Fruit fly (Drosophila melanogaster) whole organism, prepupa: ENCODE results near the gene CG11396.

Experiments used
- CG10631 ChIP-seq: fragments of 200-800 bp; sonication (Bioruptor generic); optimal IDR thresholded peaks from 2 replicates; lab custom pipeline; 2016; ENCODE audit warnings: missing biosample characterization, missing genetic modification characterization
- CG10669 ChIP-seq: fragments of 200-800 bp; sonication (Bioruptor generic); optimal IDR thresholded peaks from 3 replicates; lab custom pipeline; 2018; ENCODE audit warnings: missing biosample characterization, mild to moderate bottlenecking, missing genetic modification characterization, moderate library complexity
- CG11294 ChIP-seq: fragments of 200-800 bp; sonication (Bioruptor generic); IDR thresholded peaks from 2 replicates; pipeline ENCODE4 v1.3.6; 2022; ENCODE audit warnings: missing biosample characterization, missing genetic modification characterization
- CG11762 ChIP-seq: fragments of 200-800 bp; sonication (Bioruptor generic); optimal IDR thresholded peaks from 3 replicates; lab custom pipeline; 2016; ENCODE audit warnings: missing biosample characterization, missing genetic modification characterization; ENCODE audit not compliant: insufficient read depth
- CG11902 ChIP-seq: fragments of 200-800 bp; sonication (Bioruptor generic); optimal IDR thresholded peaks from 3 replicates; lab custom pipeline; 2016; ENCODE audit warnings: missing biosample characterization, missing genetic modification characterization
- CG15336 ChIP-seq: fragments of 200-800 bp; sonication (Bioruptor generic); IDR thresholded peaks from 2 replicates; pipeline ENCODE4 v1.3.6; 2022; ENCODE audit warnings: missing biosample characterization, missing genetic modification characterization
- CG1621 ChIP-seq: fragments of 200-800 bp; sonication (Bioruptor generic); optimal IDR thresholded peaks from 3 replicates; lab custom pipeline; 2018; ENCODE audit warnings: missing biosample characterization, mild to moderate bottlenecking, missing genetic modification characterization
- CG16779 ChIP-seq: fragments of 200-800 bp; sonication (Bioruptor generic); optimal IDR thresholded peaks from 3 replicates; lab custom pipeline; 2017; ENCODE audit warnings: missing biosample characterization, mild to moderate bottlenecking, missing genetic modification characterization
- CG3032 ChIP-seq: fragments of 200-800 bp; optimal IDR thresholded peaks from 2 replicates; lab custom pipeline; 2019; ENCODE audit warnings: missing biosample characterization, mild to moderate bottlenecking, missing genetic modification characterization, moderate library complexity
- CG31627 ChIP-seq: fragments of 200-800 bp; sonication (Bioruptor generic); optimal IDR thresholded peaks from 3 replicates; lab custom pipeline; 2016; ENCODE audit warnings: missing biosample characterization, missing genetic modification characterization
- CG32006 ChIP-seq: fragments of 200-800 bp; sonication (Bioruptor generic); optimal IDR thresholded peaks from 3 replicates; lab custom pipeline; 2017; ENCODE audit warnings: missing biosample characterization, mild to moderate bottlenecking, missing genetic modification characterization
- CG34406 ChIP-seq: fragments of 200-800 bp; sonication (Bioruptor generic); optimal IDR thresholded peaks from 3 replicates; lab custom pipeline; 2016; ENCODE audit warnings: missing biosample characterization, missing genetic modification characterization
- CG3919 ChIP-seq: fragments of 200-800 bp; sonication (Bioruptor generic); optimal IDR thresholded peaks from 3 replicates; lab custom pipeline; 2016; ENCODE audit warnings: missing biosample characterization, missing genetic modification characterization
- CG6163 ChIP-seq: fragments of 200-800 bp; sonication (Bioruptor generic); IDR thresholded peaks from 3 replicates; pipeline ENCODE4 v1.3.6; 2022; ENCODE audit warnings: missing biosample characterization, missing genetic modification characterization
- CG6792 ChIP-seq: fragments of 200-800 bp; sonication (Bioruptor generic); optimal IDR thresholded peaks from 3 replicates; lab custom pipeline; 2016; ENCODE audit warnings: missing biosample characterization, missing genetic modification characterization
- CG8319 ChIP-seq: fragments of 200-800 bp; sonication (Bioruptor generic); optimal IDR thresholded peaks from 3 replicates; lab custom pipeline; 2016; ENCODE audit warnings: missing biosample characterization, missing genetic modification characterization
- CG8632 ChIP-seq: fragments of 200-800 bp; sonication (Bioruptor generic); optimal IDR thresholded peaks from 3 replicates; lab custom pipeline; 2016; ENCODE audit warnings: missing biosample characterization, missing genetic modification characterization
- CG9139 ChIP-seq: fragments of 200-800 bp; sonication (Bioruptor generic); optimal IDR thresholded peaks from 3 replicates; lab custom pipeline; 2017; ENCODE audit warnings: missing biosample characterization, mild to moderate bottlenecking, missing genetic modification characterization
- Eip75B ChIP-seq: fragments of 200-800 bp; sonication (Bioruptor generic); optimal IDR thresholded peaks from 3 replicates; lab custom pipeline; 2016; ENCODE audit warnings: missing biosample characterization, missing genetic modification characterization
- Eip78C ChIP-seq: fragments of 200-800 bp; sonication (Bioruptor generic); peaks from one replicate; lab custom pipeline; 2016; ENCODE audit warnings: missing biosample characterization, missing genetic modification characterization
- Ets96B ChIP-seq: fragments of 200-800 bp; optimal IDR thresholded peaks from 2 replicates; lab custom pipeline; 2019; ENCODE audit warnings: missing biosample characterization, mild to moderate bottlenecking, missing genetic modification characterization, moderate library complexity
- Hr4 ChIP-seq: fragments of 200-800 bp; sonication (Bioruptor generic); optimal IDR thresholded peaks from 3 replicates; lab custom pipeline; 2016; ENCODE audit warnings: missing biosample characterization, missing genetic modification characterization
- Lpt ChIP-seq: fragments of 200-800 bp; sonication (Bioruptor generic); optimal IDR thresholded peaks from 3 replicates; lab custom pipeline; 2016; ENCODE audit warnings: missing biosample characterization, missing genetic modification characterization
- OdsH ChIP-seq: fragments of 200-800 bp; sonication (Bioruptor generic); optimal IDR thresholded peaks from 3 replicates; lab custom pipeline; 2016; ENCODE audit warnings: missing biosample characterization, missing genetic modification characterization
- Smox ChIP-seq: fragments of 200-800 bp; sonication (Bioruptor generic); optimal IDR thresholded peaks from 3 replicates; lab custom pipeline; 2016; ENCODE audit warnings: missing biosample characterization, missing genetic modification characterization
- Sox102F ChIP-seq: fragments of 200-800 bp; sonication (Bioruptor generic); optimal IDR thresholded peaks from 2 replicates; lab custom pipeline; 2016; ENCODE audit warnings: missing biosample characterization, mild to moderate bottlenecking, missing genetic modification characterization
- Sox15 ChIP-seq: fragments of 200-800 bp; sonication (Bioruptor generic); optimal IDR thresholded peaks from 3 replicates; lab custom pipeline; 2016; ENCODE audit warnings: missing biosample characterization, missing genetic modification characterization
- achi ChIP-seq: fragments of 200-800 bp; sonication (Bioruptor generic); optimal IDR thresholded peaks from 3 replicates; lab custom pipeline; 2016; ENCODE audit warnings: missing biosample characterization, missing genetic modification characterization
- acj6 ChIP-seq: fragments of 200-800 bp; sonication (Bioruptor generic); optimal IDR thresholded peaks from 3 replicates; lab custom pipeline; 2016; ENCODE audit warnings: missing biosample characterization, missing genetic modification characterization
- dac ChIP-seq: fragments of 200-800 bp; sonication (Bioruptor generic); optimal IDR thresholded peaks from 2 replicates; lab custom pipeline; 2017; ENCODE audit warnings: missing biosample characterization, mild to moderate bottlenecking, missing genetic modification characterization
- dsx ChIP-seq: fragments of 200-800 bp; optimal IDR thresholded peaks from 3 replicates; lab custom pipeline; 2019; ENCODE audit warnings: missing biosample characterization, mild to moderate bottlenecking, missing genetic modification characterization, moderate library complexity; ENCODE audit not compliant: poor library complexity, severe bottlenecking
- eg ChIP-seq: fragments of 200-800 bp; sonication (Bioruptor generic); IDR thresholded peaks from 3 replicates; pipeline ENCODE4 v1.3.6; 2022; ENCODE audit warnings: missing biosample characterization, missing genetic modification characterization
- esn ChIP-seq: fragments of 200-800 bp; sonication (Bioruptor generic); optimal IDR thresholded peaks from 2 replicates; lab custom pipeline; 2016; ENCODE audit warnings: missing biosample characterization, mild to moderate bottlenecking, missing genetic modification characterization, moderate library complexity
- fd59A ChIP-seq: fragments of 200-800 bp; sonication (Bioruptor generic); optimal IDR thresholded peaks from 2 replicates; lab custom pipeline; 2017; ENCODE audit warnings: missing biosample characterization, mild to moderate bottlenecking, missing genetic modification characterization, missing genetic modification reagents
- fd85E ChIP-seq: fragments of 200-800 bp; sonication (Bioruptor generic); optimal IDR thresholded peaks from 3 replicates; lab custom pipeline; 2016; ENCODE audit warnings: missing biosample characterization, missing genetic modification characterization
- lz ChIP-seq: fragments of 200-800 bp; sonication (Bioruptor generic); optimal IDR thresholded peaks from 3 replicates; lab custom pipeline; 2016; ENCODE audit warnings: missing biosample characterization, missing genetic modification characterization
- net ChIP-seq: fragments of 200-800 bp; sonication (Bioruptor generic); optimal IDR thresholded peaks from 3 replicates; lab custom pipeline; 2016; ENCODE audit warnings: missing biosample characterization, missing genetic modification characterization
- pdm3 ChIP-seq: fragments of 200-800 bp; sonication (Bioruptor generic); optimal IDR thresholded peaks from 3 replicates; lab custom pipeline; 2016; ENCODE audit warnings: missing biosample characterization, missing genetic modification characterization
- spab ChIP-seq: fragments of 200-800 bp; sonication (Bioruptor generic); optimal IDR thresholded peaks from 2 replicates; lab custom pipeline; 2017; ENCODE audit warnings: missing biosample characterization, mild to moderate bottlenecking, missing genetic modification characterization, missing genetic modification reagents
- ss ChIP-seq, 2 experiments: fragments of 200-800 bp; sonication (Bioruptor generic); optimal IDR thresholded peaks; 2 replicates in 1 of 2; 3 replicates in 1 of 2; lab custom pipeline; 2017 to 2018; ENCODE audit warnings: mild to moderate bottlenecking in 2 of 2, missing biosample characterization in 2 of 2, missing genetic modification characterization in 2 of 2, moderate library complexity in 1 of 2

The CG11396 gene

dm6 chr3L:20747299-20747925 lies 40.5 kb downstream of the CG11396 start (continued):
- TF ChIP-seq CG1621 (tag; lab: Kevin White, UChicago) (no peak), achi (GFP tag; lab: Kevin White, UChicago) (no peak), CG31627 (GFP tag; lab: Kevin White, UChicago) (peak; percentile 47), CG6163 (GFP tag; lab: Robert Waterston, UW) (no peak), OdsH (GFP tag; lab: Kevin White, UChicago) (peak; percentile 3), Eip75B (GFP tag; lab: Kevin White, UChicago) (peak; percentile 15), dac (GFP tag; lab: Kevin White, UChicago) (no peak), eg (GFP tag; lab: Robert Waterston, UW) (no peak), CG11294 (GFP tag; lab: Robert Waterston, UW) (no peak), Hr4 (GFP tag; lab: Kevin White, UChicago) (peak; percentile 38), CG8319 (GFP tag; lab: Kevin White, UChicago) (no peak), Eip78C (GFP tag; lab: Kevin White, UChicago) (peak; percentile 90), Smox (GFP tag; lab: Kevin White, UChicago) (peak; percentile 33), CG11762 (peak; percentile 24), net (peak; percentile 10), CG9139 (GFP tag; lab: Kevin White, UChicago) (no peak), CG11902 (GFP tag; lab: Kevin White, UChicago) (no peak), CG15336 (GFP tag; lab: Robert Waterston, UW) (no peak), Sox15 (GFP tag; lab: Kevin White, UChicago) (no peak)

- no peak for TF ChIP-seq CG11294 (GFP tag; lab: Robert Waterston, UW)
- peak; percentile 40 for TF ChIP-seq CG34406 (GFP tag; lab: Kevin White, UChicago)
- peak; percentile 12 for TF ChIP-seq esn (GFP tag; lab: Kevin White, UChicago)
- peak; percentile 29 for TF ChIP-seq achi (GFP tag; lab: Kevin White, UChicago)
- TF ChIP-seq CG3032 (tag; lab: Kevin White, UChicago) = peak; percentile 50
- no peak for TF ChIP-seq pdm3 (GFP tag; lab: Kevin White, UChicago)
- no peak for TF ChIP-seq eg (GFP tag; lab: Robert Waterston, UW)
- TF ChIP-seq Sox15 (GFP tag; lab: Kevin White, UChicago) = peak; percentile 1
- TF ChIP-seq CG6792 (GFP tag; lab: Kevin White, UChicago) = peak; percentile 20
- peak; percentile 27 for TF ChIP-seq spab
- peak; percentile 41 for TF ChIP-seq Ets96B
- TF ChIP-seq CG10669 = peak; percentile 42
- TF ChIP-seq CG3919 (GFP tag; lab: Kevin White, UChicago) = peak; percentile 28
- no peak for TF ChIP-seq lz (GFP tag; lab: Kevin White, UChicago)
- peak; percentile 74 for TF ChIP-seq Eip78C (GFP tag; lab: Kevin White, UChicago)
- no peak for TF ChIP-seq CG11902 (GFP tag; lab: Kevin White, UChicago)
- TF ChIP-seq CG16779 (tag; lab: Kevin White, UChicago) = no peak
- no peak for TF ChIP-seq CG1621 (tag; lab: Kevin White, UChicago)
- peak; percentile 26 for TF ChIP-seq CG32006
- peak; percentile 29 for TF ChIP-seq acj6
- TF ChIP-seq fd59A (GFP tag; lab: Kevin White, UChicago) = no peak
- peak; percentile 15 for TF ChIP-seq dsx (GFP tag; lab: Kevin White, UChicago)
- peak; percentile 17 for TF ChIP-seq Sox102F
- TF ChIP-seq Lpt = no peak
- TF ChIP-seq OdsH (GFP tag; lab: Kevin White, UChicago) = peak; percentile 32
- peak; percentile 28 for TF ChIP-seq CG8632 (GFP tag; lab: Kevin White, UChicago)
- TF ChIP-seq ss (GFP tag; optimal IDR thresholded peaks at IDR 0.05; lab: Kevin White, UChicago) = peak in 1 of 2 experiments; percentile 53
- no peak for TF ChIP-seq fd85E (GFP tag; lab: Kevin White, UChicago)
- peak; percentile 58 for TF ChIP-seq CG10631 (GFP tag; lab: Kevin White, UChicago)
These were observed 48.5 kb downstream of the CG11396 start, which contains the start of gene Gr77a for dm6 chr3L:20739414-20739813. TSS of gene Gr77a (minus strand) at chr3L:20739430.
